Worm (Caenorhabditis elegans) whole organism, young adult: ENCODE results near the gene cng-2.

Experiments used
- B0336.3 ChIP-seq: fragments of 200-800 bp; sonication (Bioruptor generic); IDR thresholded peaks from 2 replicates; pipeline ENCODE4 v1.3.6; 2022; ENCODE audit warnings: missing genetic modification characterization, missing compliant biosample characterization
- F33H1.4 ChIP-seq: fragments of 200-800 bp; sonication (Bioruptor generic); IDR thresholded peaks from 2 replicates; pipeline ENCODE4 v1.3.6; 2022; ENCODE audit warnings: missing genetic modification reagents, missing genetic modification characterization, missing compliant biosample characterization
- attf-5 ChIP-seq: fragments of 200-800 bp; sonication (Bioruptor generic); optimal IDR thresholded peaks from 2 replicates; lab custom pipeline; 2018; ENCODE audit warnings: mild to moderate bottlenecking, missing genetic modification characterization, missing compliant biosample characterization
- efl-1 ChIP-seq: fragments of 150-350 bp; optimal IDR thresholded peaks from 2 replicates; lab custom pipeline; 2014; ENCODE audit warnings: missing biosample characterization, missing genetic modification reagents, missing genetic modification characterization
- egl-18 ChIP-seq: fragments of 200-800 bp; sonication (Bioruptor generic); IDR thresholded peaks from 2 replicates; pipeline ENCODE4 v1.3.6; 2022; ENCODE audit warnings: missing genetic modification reagents, missing genetic modification characterization, missing compliant biosample characterization
- egl-44 ChIP-seq: fragments of 200-800 bp; sonication (Bioruptor generic); IDR thresholded peaks from 2 replicates; pipeline ENCODE4 v1.3.6; 2022; ENCODE audit warnings: missing genetic modification reagents, missing genetic modification characterization, missing compliant biosample characterization
- madf-3 ChIP-seq: fragments of 200-800 bp; sonication (Bioruptor generic); IDR thresholded peaks from 2 replicates; pipeline ENCODE4 v1.3.6; 2022; ENCODE audit warnings: missing genetic modification reagents, missing genetic modification characterization, missing compliant biosample characterization
- nhr-179 ChIP-seq: sonication (generic microtip); optimal IDR thresholded peaks from 2 replicates; lab custom pipeline; 2016; ENCODE audit warnings: mild to moderate bottlenecking, missing genetic modification characterization, missing compliant biosample characterization
- somi-1 ChIP-seq: fragments of 200-800 bp; sonication (Bioruptor generic); optimal IDR thresholded peaks from 2 replicates; lab custom pipeline; 2018; ENCODE audit warnings: mild to moderate bottlenecking, missing genetic modification characterization, missing compliant biosample characterization
- unc-130 ChIP-seq: sonication (generic microtip); optimal IDR thresholded peaks from 2 replicates; lab custom pipeline; 2016; ENCODE audit warnings: missing genetic modification reagents, missing genetic modification characterization, missing compliant biosample characterization

DNA sequence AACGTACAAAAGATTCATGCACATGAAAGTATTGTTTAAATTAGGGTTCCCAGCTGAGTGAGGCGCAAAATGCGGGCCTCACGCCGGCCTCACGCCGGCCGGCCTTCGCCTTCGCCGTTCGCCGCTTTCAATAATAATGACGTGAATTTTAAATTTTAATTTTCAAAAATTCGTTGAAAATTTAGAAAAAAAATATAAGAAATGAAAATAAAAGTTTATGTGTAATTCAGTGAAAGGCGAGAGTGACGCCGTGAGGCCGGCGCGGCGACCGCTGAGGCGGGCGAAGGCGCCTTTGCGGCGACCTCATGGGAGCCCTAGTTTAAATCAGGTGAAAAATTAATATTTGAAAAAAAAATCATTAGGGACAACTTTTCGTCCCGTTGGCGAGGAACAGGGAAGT, 20.5 kb downstream of the cng-2 start:
- TF ChIP-seq F33H1.4 (no peak), egl-18 (GFP tag; lab: Robert Waterston, UW) (no peak), attf-5 (no peak), efl-1 (GFP tag; lab: Kevin White, UChicago) (no peak), B0336.3 (GFP tag; lab: Robert Waterston, UW) (no peak), somi-1 (GFP tag; lab: Kevin White, UChicago) (no peak), madf-3 (GFP tag; lab: Robert Waterston, UW) (no peak), egl-44 (GFP tag; lab: Robert Waterston, UW) (no peak), unc-130 (no peak), nhr-179 (tag; lab: Kevin White, UChicago) (no peak)
